Fruit fly (Drosophila melanogaster) whole organism, embryonic: Measurements from ENCODE around the gene CG16790.

ENCODE experiments used
- Asciz ChIP-seq: fragments of 200-800 bp; sonication (Bioruptor generic); optimal IDR thresholded peaks from 2 replicates; lab custom pipeline; 2017; ENCODE audit warnings: missing biosample characterization, mild to moderate bottlenecking, missing genetic modification characterization, missing genetic modification reagents
- CG10366 ChIP-seq: fragments of 200-800 bp; sonication (Bioruptor generic); IDR thresholded peaks from 2 replicates; pipeline ENCODE4 v1.3.6; 2022; ENCODE audit warnings: missing biosample characterization, missing genetic modification characterization
- CG10979 ChIP-seq: fragments of 200-800 bp; sonication (Bioruptor generic); optimal IDR thresholded peaks from 2 replicates; lab custom pipeline; 2018; ENCODE audit warnings: missing biosample characterization, mild to moderate bottlenecking, missing genetic modification characterization, moderate library complexity
- CG11093 ChIP-seq: fragments of 200-800 bp; sonication (Bioruptor generic); IDR thresholded peaks from 3 replicates; pipeline ENCODE4 v1.3.6; 2022; ENCODE audit warnings: missing biosample characterization, missing genetic modification characterization
- CG12391 ChIP-seq: fragments of 200-800 bp; sonication (Bioruptor generic); optimal IDR thresholded peaks from 3 replicates; lab custom pipeline; 2018; ENCODE audit warnings: missing biosample characterization, mild to moderate bottlenecking, missing genetic modification characterization, moderate library complexity
- CG12744 ChIP-seq: fragments of 200-800 bp; sonication (Bioruptor generic); optimal IDR thresholded peaks from 2 replicates; lab custom pipeline; 2016; ENCODE audit warnings: missing biosample characterization, missing genetic modification characterization
- CG13123 ChIP-seq: fragments of 200-800 bp; sonication (Bioruptor generic); optimal IDR thresholded peaks from 2 replicates; lab custom pipeline; 2016; ENCODE audit warnings: missing biosample characterization, missing genetic modification characterization
- CG13894 ChIP-seq: fragments of 200-800 bp; sonication (Bioruptor generic); optimal IDR thresholded peaks from 3 replicates; lab custom pipeline; 2018; ENCODE audit warnings: missing biosample characterization, mild to moderate bottlenecking, missing genetic modification characterization, moderate library complexity
- CG15011 ChIP-seq: fragments of 200-800 bp; sonication (Bioruptor generic); optimal IDR thresholded peaks from 3 replicates; lab custom pipeline; 2018; ENCODE audit warnings: missing biosample characterization, mild to moderate bottlenecking, missing genetic modification characterization
- CG15269 ChIP-seq: fragments of 200-800 bp; sonication (Bioruptor generic); optimal IDR thresholded peaks from 2 replicates; lab custom pipeline; 2018; ENCODE audit warnings: missing biosample characterization, mild to moderate bottlenecking, missing genetic modification characterization, moderate library complexity
- CG1529 ChIP-seq: fragments of 200-800 bp; sonication (Bioruptor generic); optimal IDR thresholded peaks from 3 replicates; lab custom pipeline; 2018; ENCODE audit warnings: missing biosample characterization, missing genetic modification characterization
- CG15514 ChIP-seq: fragments of 200-800 bp; sonication (Bioruptor generic); optimal IDR thresholded peaks from 3 replicates; lab custom pipeline; 2017; ENCODE audit warnings: missing biosample characterization, missing genetic modification characterization, mild to moderate bottlenecking, moderate library complexity, missing genetic modification reagents
- CG15601 ChIP-seq: fragments of 200-800 bp; sonication (Bioruptor generic); optimal IDR thresholded peaks from 3 replicates; lab custom pipeline; 2019; ENCODE audit warnings: missing biosample characterization, mild to moderate bottlenecking, missing genetic modification characterization, moderate library complexity
- CG1792 ChIP-seq: fragments of 200-800 bp; sonication (Bioruptor generic); optimal IDR thresholded peaks from 2 replicates; lab custom pipeline; 2016; ENCODE audit warnings: missing biosample characterization, missing genetic modification characterization
- CG18262 ChIP-seq: fragments of 200-800 bp; optimal IDR thresholded peaks from 3 replicates; lab custom pipeline; 2019; ENCODE audit warnings: missing biosample characterization, mild to moderate bottlenecking, missing genetic modification characterization, moderate library complexity
- CG2129 ChIP-seq: fragments of 200-800 bp; sonication (Bioruptor generic); IDR thresholded peaks from 2 replicates; pipeline ENCODE4 v1.3.6; 2022; ENCODE audit warnings: missing biosample characterization, missing genetic modification characterization; ENCODE audit not compliant: partially characterized antibody
- CG2889 ChIP-seq: fragments of 200-800 bp; sonication (Bioruptor generic); IDR thresholded peaks from 3 replicates; pipeline ENCODE4 v1.3.6; 2022; ENCODE audit warnings: missing biosample characterization, missing genetic modification characterization
- CG32772 ChIP-seq: fragments of 200-800 bp; sonication (Bioruptor generic); IDR thresholded peaks from 2 replicates; pipeline ENCODE4 v1.3.6; 2022; ENCODE audit warnings: missing biosample characterization, missing genetic modification characterization
- CG4282 ChIP-seq: fragments of 200-800 bp; sonication (Bioruptor generic); optimal IDR thresholded peaks from 2 replicates; lab custom pipeline; 2016; ENCODE audit warnings: missing biosample characterization, missing genetic modification characterization
- CG6854 ChIP-seq: fragments of 200-800 bp; sonication (Bioruptor generic); optimal IDR thresholded peaks from 3 replicates; lab custom pipeline; 2017; ENCODE audit warnings: missing biosample characterization, mild to moderate bottlenecking, missing genetic modification characterization
- CG7372 ChIP-seq: fragments of 200-800 bp; sonication (Bioruptor generic); IDR thresholded peaks from 2 replicates; pipeline ENCODE4 v1.3.6; 2022; ENCODE audit warnings: missing biosample characterization, missing genetic modification characterization
- CG7987 ChIP-seq: fragments of 200-800 bp; sonication (Bioruptor generic); optimal IDR thresholded peaks from 2 replicates; lab custom pipeline; 2018; ENCODE audit warnings: missing biosample characterization, mild to moderate bottlenecking, missing genetic modification characterization, moderate library complexity
- CTCF ChIP-seq: fragments of 200-800 bp; sonication (Bioruptor generic); optimal IDR thresholded peaks from 2 replicates; lab custom pipeline; 2017; ENCODE audit warnings: missing biosample characterization, mild to moderate bottlenecking, missing genetic modification characterization, moderate library complexity
- Eip74EF ChIP-seq, 2 experiments: fragments of 200-800 bp in 1 of 2; fragments of >200 bp in 1 of 2; sonication (Bioruptor generic) in 1 of 2; optimal IDR thresholded peaks; 2 replicates each; lab custom pipeline; 2017 to 2019; ENCODE audit warnings: missing biosample characterization in 2 of 2, missing genetic modification characterization in 2 of 2, mild to moderate bottlenecking in 1 of 2, moderate library complexity in 1 of 2
- Ets97D ChIP-seq: fragments of 200-800 bp; sonication (Bioruptor generic); optimal IDR thresholded peaks from 3 replicates; lab custom pipeline; 2016; ENCODE audit warnings: missing biosample characterization, missing genetic modification characterization
- Fer1 ChIP-seq: fragments of 200-800 bp; sonication (Bioruptor generic); optimal IDR thresholded peaks from 2 replicates; lab custom pipeline; 2017; ENCODE audit warnings: missing biosample characterization, mild to moderate bottlenecking, missing genetic modification characterization
- Hr39 ChIP-seq: fragments of >200 bp; optimal IDR thresholded peaks from 2 replicates; lab custom pipeline; 2017
- Hr51 ChIP-seq, 2 experiments: fragments of 200-800 bp; sonication (Bioruptor generic); optimal IDR thresholded peaks; 2 replicates in 1 of 2; 3 replicates in 1 of 2; lab custom pipeline; 2016 to 2018; ENCODE audit warnings: missing biosample characterization in 2 of 2, missing genetic modification characterization in 2 of 2, mild to moderate bottlenecking in 1 of 2, moderate library complexity in 1 of 2
- MESR4 ChIP-seq: fragments of 200-800 bp; sonication (Bioruptor generic); optimal IDR thresholded peaks from 2 replicates; lab custom pipeline; 2018; ENCODE audit warnings: missing biosample characterization, mild to moderate bottlenecking, missing genetic modification characterization, moderate library complexity
- Mes4 ChIP-seq: fragments of 200-800 bp; sonication (Bioruptor generic); optimal IDR thresholded peaks from 2 replicates; lab custom pipeline; 2016; ENCODE audit warnings: missing biosample characterization, missing genetic modification characterization
- Mrtf ChIP-seq: fragments of 200-800 bp; sonication (Bioruptor generic); IDR thresholded peaks from 3 replicates; pipeline ENCODE4 v1.3.6; 2022; ENCODE audit warnings: missing biosample characterization, missing genetic modification characterization
- NC2α ChIP-seq: fragments of 200-800 bp; sonication (Bioruptor generic); optimal IDR thresholded peaks from 2 replicates; lab custom pipeline; 2016; ENCODE audit warnings: missing biosample characterization, missing genetic modification characterization
- NC2β ChIP-seq: fragments of 200-800 bp; sonication (Bioruptor generic); optimal IDR thresholded peaks from 2 replicates; lab custom pipeline; 2016; ENCODE audit warnings: missing biosample characterization, missing genetic modification characterization
- Sry-β ChIP-seq: fragments of 200-800 bp; sonication (Bioruptor generic); optimal IDR thresholded peaks from 2 replicates; lab custom pipeline; 2018; ENCODE audit warnings: missing biosample characterization, mild to moderate bottlenecking, missing genetic modification characterization, moderate library complexity
- amos ChIP-seq: fragments of 200-800 bp; sonication (Bioruptor generic); IDR thresholded peaks from 2 replicates; pipeline ENCODE4 v1.3.6; 2022; ENCODE audit warnings: missing biosample characterization, missing genetic modification characterization; ENCODE audit not compliant: partially characterized antibody
- bigmax ChIP-seq: fragments of 200-800 bp; sonication (Bioruptor generic); optimal IDR thresholded peaks from 2 replicates; lab custom pipeline; 2018; ENCODE audit warnings: missing biosample characterization, mild to moderate bottlenecking, missing genetic modification characterization
- dpn ChIP-seq, 2 experiments: fragments of 200-800 bp; sonication (Bioruptor generic); optimal IDR thresholded peaks; 3 replicates each; lab custom pipeline; 2016; ENCODE audit warnings: missing biosample characterization in 2 of 2, missing genetic modification characterization in 2 of 2
- emc ChIP-seq: fragments of 200-800 bp; sonication (Bioruptor generic); optimal IDR thresholded peaks from 2 replicates; lab custom pipeline; 2016; ENCODE audit warnings: missing biosample characterization, missing genetic modification characterization
- gcm2 ChIP-seq: fragments of 200-800 bp; sonication (Bioruptor generic); optimal IDR thresholded peaks from 2 replicates; lab custom pipeline; 2016; ENCODE audit warnings: missing biosample characterization, missing genetic modification characterization
- gem ChIP-seq: fragments of 200-800 bp; sonication (Bioruptor generic); optimal IDR thresholded peaks from 2 replicates; lab custom pipeline; 2019; ENCODE audit warnings: missing biosample characterization, mild to moderate bottlenecking, missing genetic modification characterization, moderate library complexity
- grau ChIP-seq: fragments of 200-800 bp; optimal IDR thresholded peaks from 3 replicates; lab custom pipeline; 2019; ENCODE audit warnings: missing biosample characterization, mild to moderate bottlenecking, missing genetic modification characterization, moderate library complexity
- ham ChIP-seq: fragments of 200-800 bp; sonication (Bioruptor generic); IDR thresholded peaks from 2 replicates; pipeline ENCODE4 v1.3.6; 2022; ENCODE audit warnings: missing biosample characterization, missing genetic modification characterization
- hbn ChIP-seq: fragments of 200-800 bp; sonication (Bioruptor generic); IDR thresholded peaks from 2 replicates; pipeline ENCODE4 v1.3.6; 2022; ENCODE audit warnings: missing biosample characterization, missing genetic modification characterization; ENCODE audit not compliant: partially characterized antibody
- nerfin-2 ChIP-seq: fragments of 200-800 bp; sonication (Bioruptor generic); IDR thresholded peaks from 2 replicates; pipeline ENCODE4 v1.3.6; 2022; ENCODE audit warnings: missing biosample characterization, missing genetic modification characterization; ENCODE audit not compliant: partially characterized antibody
- pfk ChIP-seq: fragments of 200-800 bp; sonication (Bioruptor generic); optimal IDR thresholded peaks from 2 replicates; lab custom pipeline; 2018; ENCODE audit warnings: missing biosample characterization, mild to moderate bottlenecking, missing genetic modification characterization, moderate library complexity
- pho ChIP-seq: fragments of 200-800 bp; sonication (Bioruptor generic); optimal IDR thresholded peaks from 2 replicates; lab custom pipeline; 2016; ENCODE audit warnings: missing biosample characterization, missing genetic modification characterization
- pita ChIP-seq: fragments of 200-800 bp; sonication (Bioruptor generic); optimal IDR thresholded peaks from 2 replicates; lab custom pipeline; 2017; ENCODE audit warnings: missing biosample characterization, mild to moderate bottlenecking, missing genetic modification characterization
- stwl ChIP-seq: fragments of 200-800 bp; sonication (Bioruptor generic); optimal IDR thresholded peaks from 3 replicates; lab custom pipeline; 2018; ENCODE audit warnings: missing biosample characterization, mild to moderate bottlenecking, missing genetic modification characterization, moderate library complexity
- tio ChIP-seq: fragments of 200-800 bp; sonication (Bioruptor generic); optimal IDR thresholded peaks from 2 replicates; lab custom pipeline; 2017; ENCODE audit warnings: missing biosample characterization, missing genetic modification characterization, inconsistent platforms
- vfl ChIP-seq: fragments of 200-800 bp; sonication (Bioruptor generic); optimal IDR thresholded peaks from 2 replicates; lab custom pipeline; 2016; ENCODE audit warnings: missing biosample characterization, missing genetic modification characterization

CG16790 gene

DNA sequence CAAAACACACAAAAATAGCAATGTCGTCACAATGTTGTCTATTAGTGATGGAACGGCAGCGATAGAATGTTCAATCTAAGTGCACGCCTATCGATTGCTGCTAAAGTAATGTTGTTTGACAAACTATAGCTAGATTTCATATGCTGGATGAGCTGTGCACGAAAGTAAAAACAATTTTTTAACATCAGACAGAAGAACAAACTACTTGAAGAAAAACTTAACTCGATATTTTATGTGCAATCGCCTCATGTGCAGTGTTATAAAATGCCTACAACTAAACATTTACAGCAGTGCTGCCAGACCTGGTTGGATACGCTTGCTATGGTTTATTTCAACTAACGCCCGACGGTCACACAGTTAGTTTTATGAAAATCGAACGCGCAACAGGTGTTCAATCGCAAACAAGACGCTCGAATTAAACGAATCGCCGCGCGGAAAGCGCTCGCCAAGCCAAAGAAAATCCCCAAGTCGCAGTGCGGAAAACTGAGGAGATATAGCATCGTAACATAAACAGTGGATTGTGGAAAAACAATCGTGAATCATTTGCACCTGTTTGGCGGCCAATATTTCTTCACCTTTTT is 21.0 kb upstream of the CG16790 start, which contains the start of the genes bocks and CG8312 (continued):
- peak; percentile 1 for TF ChIP-seq CG15269 (tag; lab: Kevin White, UChicago)
- TF ChIP-seq CG10979 (tag; lab: Kevin White, UChicago): peak; percentile 4
- TF ChIP-seq CG1792 (GFP tag; lab: Kevin White, UChicago): peak; percentile 44
- peak; percentile 65 for TF ChIP-seq pho
- no peak for TF ChIP-seq CG4282 (GFP tag; lab: Kevin White, UChicago)
- peak; percentile 1 for TF ChIP-seq CG6854 (GFP tag; lab: Kevin White, UChicago)
- TF ChIP-seq gem (tag; lab: Kevin White, UChicago): peak; percentile 24
- TF ChIP-seq CG15011 (GFP tag; lab: Kevin White, UChicago): no peak
- peak; percentile 46 for TF ChIP-seq Mes4 (GFP tag; lab: Kevin White, UChicago)
- no peak for TF ChIP-seq Mrtf
- no peak for TF ChIP-seq CG1529 (GFP tag; lab: Kevin White, UChicago)
- no peak for TF ChIP-seq ham (GFP tag; lab: Robert Waterston, UW)
- no peak for TF ChIP-seq tio
- TF ChIP-seq CG10366: no peak
- no peak for TF ChIP-seq CG2889
- TF ChIP-seq Sry-β: peak; percentile 30
- peak; percentile 54 for TF ChIP-seq grau (tag; lab: Kevin White, UChicago)
- peak; percentile 94 for TF ChIP-seq stwl (tag; lab: Kevin White, UChicago)
- peak; percentile 77 for TF ChIP-seq NC2β
- no peak for TF ChIP-seq nerfin-2 (GFP tag; lab: Robert Waterston, UW)
- no peak for TF ChIP-seq hbn (GFP tag; lab: Robert Waterston, UW)
- peak; percentile 70 for TF ChIP-seq CG13894 (tag; lab: Kevin White, UChicago)
- TF ChIP-seq CG15514 (GFP tag; lab: Kevin White, UChicago): peak; percentile 80
- no peak for TF ChIP-seq Eip74EF (GFP tag; optimal IDR thresholded peaks at IDR 0.05; lab: Kevin White, UChicago)
- no peak for TF ChIP-seq CG12744
- TF ChIP-seq Hr51 (GFP tag; optimal IDR thresholded peaks at IDR 0.05; lab: Kevin White, UChicago): peak in 1 of 2 experiments; percentile 33
- no peak for TF ChIP-seq gcm2 (GFP tag; lab: Kevin White, UChicago)
- no peak for TF ChIP-seq amos (GFP tag; lab: Robert Waterston, UW)
- TF ChIP-seq MESR4 (GFP tag; lab: Kevin White, UChicago): peak; percentile 64
- TF ChIP-seq CG12391 (tag; lab: Kevin White, UChicago): peak; percentile 57
- no peak for TF ChIP-seq NC2α (GFP tag; lab: Kevin White, UChicago)
- TF ChIP-seq Ets97D (GFP tag; lab: Kevin White, UChicago): peak; percentile 88
- peak; percentile 48 for TF ChIP-seq Fer1 (GFP tag; lab: Kevin White, UChicago)
- TF ChIP-seq pita (GFP tag; lab: Kevin White, UChicago): no peak
- peak; percentile 19 for TF ChIP-seq CG18262 (tag; lab: Kevin White, UChicago)
- TF ChIP-seq CG7987: peak; percentile 8
- TF ChIP-seq Asciz (GFP tag; lab: Kevin White, UChicago): no peak
- peak; percentile 49 to 64 for TF ChIP-seq dpn (GFP tag; optimal IDR thresholded peaks at IDR 0.05; lab: Kevin White, UChicago)
- TF ChIP-seq CTCF: no peak
- no peak for TF ChIP-seq vfl (GFP tag; lab: Kevin White, UChicago)
- peak; percentile 5 for TF ChIP-seq CG13123 (GFP tag; lab: Kevin White, UChicago)
- no peak for TF ChIP-seq emc (GFP tag; lab: Kevin White, UChicago)
- no peak for TF ChIP-seq CG2129 (GFP tag; lab: Robert Waterston, UW)
- no peak for TF ChIP-seq CG11093 (GFP tag; lab: Robert Waterston, UW)
- TF ChIP-seq Hr39: no peak
- no peak for TF ChIP-seq CG32772 (GFP tag; lab: Robert Waterston, UW)
- TF ChIP-seq bigmax: no peak
- TF ChIP-seq CG7372 (GFP tag; lab: Robert Waterston, UW): no peak
- TF ChIP-seq CG15601 (tag; lab: Kevin White, UChicago): peak; percentile 82
- no peak for TF ChIP-seq pfk (GFP tag; lab: Kevin White, UChicago)
